Worm (Caenorhabditis elegans): ENCODE measurements around the gene C41A3.2.
A peak's percentile ranks its signal among the peaks of the same experiment; 100 is the strongest.

C41A3.2 gene

DNA sequence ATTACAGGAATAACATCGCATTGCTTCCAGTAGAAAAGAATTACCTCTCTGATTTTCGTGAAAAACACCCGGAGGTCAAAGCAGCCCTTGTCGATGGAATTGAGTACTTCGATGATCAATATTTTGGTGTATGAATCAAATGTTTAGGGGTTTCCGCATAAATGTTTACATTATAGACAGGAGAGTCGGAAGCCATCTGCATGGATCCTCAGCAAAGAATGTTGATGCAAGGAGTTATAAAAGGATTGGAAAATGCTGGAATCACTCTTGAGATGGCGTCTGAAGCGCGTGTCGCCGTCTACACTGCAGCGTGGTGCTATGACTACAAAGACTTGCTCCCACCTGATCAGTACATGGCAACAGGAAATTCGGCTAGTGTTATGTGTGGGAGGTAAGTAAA lies at the start of gene C41A3.2:
C41A3.2 (minus strand) TSS at position 101 of the 400 bp plus-strand sequence.
- TF ChIP-seq ceh-32 (tag; optimal IDR thresholded peaks at IDR 0.05; ENCODE audit: poor library complexity): no peak
- peak; percentile 20 for TF ChIP-seq aha-1 (tag)
- peak in 1 of 2 experiments; percentile 26 for TF ChIP-seq unc-62 (GFP tag; optimal IDR thresholded peaks at IDR 0.05 in 1 of 2)
- TF ChIP-seq unc-62 (tag; optimal IDR thresholded peaks at IDR 0.05): no peak

DNA sequence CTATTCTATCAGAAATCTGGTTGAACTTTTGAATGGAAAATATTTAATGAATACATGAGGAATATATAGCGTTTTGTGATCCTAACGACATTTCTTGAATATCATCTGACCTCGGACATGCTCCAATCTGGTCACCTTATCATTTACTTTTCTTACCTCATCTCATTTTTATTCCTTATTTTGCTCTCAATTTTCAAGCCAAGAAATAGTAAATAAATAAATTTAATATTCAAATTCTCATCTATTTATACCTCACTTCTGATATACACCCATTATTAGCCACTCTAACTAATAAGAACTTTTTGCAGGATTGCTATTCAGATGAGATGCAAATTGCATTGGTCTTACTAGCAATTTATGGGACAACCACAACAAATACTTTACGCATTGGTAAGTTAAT lies 46.8 kb upstream of the C41A3.2 start, which contains the start of gene ddr-1:
ddr-1 (plus strand) TSS at position 301 of the 400 bp plus-strand sequence.
- no peak for TF ChIP-seq ceh-28 (tag; optimal IDR thresholded peaks at IDR 0.05)
- no peak for TF ChIP-seq ceh-82 (tag; optimal IDR thresholded peaks at IDR 0.05)

DNA sequence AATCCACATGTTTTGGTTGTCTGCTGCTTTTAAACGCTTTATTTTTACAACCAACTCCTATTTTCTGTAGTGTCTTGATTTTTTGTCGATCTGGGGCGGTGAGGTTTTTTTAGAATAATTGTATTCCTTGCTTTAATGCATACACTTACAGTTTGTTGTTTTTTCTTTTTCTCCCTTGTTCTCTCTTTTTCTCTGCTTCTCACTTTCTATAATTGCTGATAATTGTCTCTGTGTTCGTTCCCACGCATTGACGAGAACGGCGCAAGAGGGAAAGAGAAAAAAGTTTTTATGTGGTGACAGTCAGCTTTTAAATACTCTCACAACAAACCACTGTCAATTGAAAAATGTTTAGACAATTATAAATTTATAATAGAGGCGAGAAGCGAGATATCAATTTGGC lies 44.6 kb upstream of the C41A3.2 start:
- TF ChIP-seq Y105C5A.15 (GFP tag; IDR thresholded peaks at IDR 0.05): no peak
- no peak for TF ChIP-seq nhr-48 (tag; optimal IDR thresholded peaks at IDR 0.05)
- no peak for TF ChIP-seq lin-1 (GFP tag; IDR thresholded peaks at IDR 0.05)
- TF ChIP-seq dve-1 (tag; optimal IDR thresholded peaks at IDR 0.05; ENCODE audit: insufficient read depth): peak; percentile 54
- no peak for TF ChIP-seq ama-1 (optimal IDR thresholded peaks at IDR 0.05)
- no peak for TF ChIP-seq skn-1 (tag; optimal IDR thresholded peaks at IDR 0.05)
- no peak for TF ChIP-seq zip-2 (tag; optimal IDR thresholded peaks at IDR 0.05)
- TF ChIP-seq zag-1 (tag; optimal IDR thresholded peaks at IDR 0.05): no peak
- no peak for TF ChIP-seq mxl-3 (GFP tag; optimal IDR thresholded peaks at IDR 0.05)
- TF ChIP-seq hif-1 (tag; optimal IDR thresholded peaks at IDR 0.05): no peak
- no peak for TF ChIP-seq mxl-2 (GFP tag; conservative IDR thresholded peaks at IDR 0.05)
- no peak for TF ChIP-seq set-16 (GFP tag; IDR thresholded peaks at IDR 0.05)
- no peak for TF ChIP-seq unc-39 (tag; optimal IDR thresholded peaks at IDR 0.05)
- TF ChIP-seq spr-1 (tag; optimal IDR thresholded peaks at IDR 0.05): no peak
- TF ChIP-seq Y48G9A.11 (GFP tag; IDR thresholded peaks at IDR 0.05): no peak
- peak in 1 of 2 experiments; percentile 45 for TF ChIP-seq unc-62 (GFP tag; optimal IDR thresholded peaks at IDR 0.05 in 1 of 2)
- TF ChIP-seq unc-62 (tag; optimal IDR thresholded peaks at IDR 0.05): no peak
- no peak for TF ChIP-seq hmg-1.1 (GFP tag; IDR thresholded peaks at IDR 0.05)
- no peak for TF ChIP-seq tra-1 (GFP tag; IDR thresholded peaks at IDR 0.05)
- TF ChIP-seq nhr-76 (tag; optimal IDR thresholded peaks at IDR 0.05): no peak
- no peak for TF ChIP-seq mep-1 (tag; optimal IDR thresholded peaks at IDR 0.05)
- TF ChIP-seq duxl-1 (tag; optimal IDR thresholded peaks at IDR 0.05; ENCODE audit: poor library complexity): no peak
- TF ChIP-seq aly-2 (tag; optimal IDR thresholded peaks at IDR 0.05): no peak
- TF ChIP-seq daf-16 (GFP tag; optimal IDR thresholded peaks at IDR 0.05): no peak
- peak; percentile 30 for TF ChIP-seq daf-16 (tag; optimal IDR thresholded peaks at IDR 0.05)
- no peak for TF ChIP-seq R02D3.7 (tag; optimal IDR thresholded peaks at IDR 0.05)
- no peak for TF ChIP-seq lin-29 (GFP tag; IDR thresholded peaks at IDR 0.05)
- no peak for TF ChIP-seq ceh-82 (tag; optimal IDR thresholded peaks at IDR 0.05)
- TF ChIP-seq nhr-77 (tag; optimal IDR thresholded peaks at IDR 0.05): no peak
- no peak for TF ChIP-seq F26F4.8 (GFP tag; conservative IDR thresholded peaks at IDR 0.05)
- TF ChIP-seq ceh-32 (tag; optimal IDR thresholded peaks at IDR 0.05; ENCODE audit: poor library complexity): no peak
- no peak for TF ChIP-seq daf-12 (tag; optimal IDR thresholded peaks at IDR 0.05)
- TF ChIP-seq nhr-10 (tag; optimal IDR thresholded peaks at IDR 0.05): no peak
- no peak for TF ChIP-seq nhr-6 (tag; optimal IDR thresholded peaks at IDR 0.05)
- no peak for TF ChIP-seq lim-7 (GFP tag; IDR thresholded peaks at IDR 0.05)
- no peak for TF ChIP-seq dmd-9 (GFP tag; IDR thresholded peaks at IDR 0.05)
- TF ChIP-seq ceh-20 (GFP tag; IDR thresholded peaks at IDR 0.05): no peak
- TF ChIP-seq daf-19 (GFP tag; conservative IDR thresholded peaks at IDR 0.05): no peak
- TF ChIP-seq F44E2.7 (GFP tag; IDR thresholded peaks at IDR 0.05): no peak
- TF ChIP-seq fkh-10 (GFP tag; optimal IDR thresholded peaks at IDR 0.05): no peak
- TF ChIP-seq arid-1 (GFP tag; conservative IDR thresholded peaks at IDR 0.05): no peak
- no peak for TF ChIP-seq mdl-1 (tag; optimal IDR thresholded peaks at IDR 0.05)
- TF ChIP-seq zip-11 (GFP tag; IDR thresholded peaks at IDR 0.05): no peak
- no peak for TF ChIP-seq egl-43 (GFP tag; IDR thresholded peaks at IDR 0.05)
- TF ChIP-seq hlh-11 (tag; optimal IDR thresholded peaks at IDR 0.05): peak; percentile 2
- no peak for TF ChIP-seq Y5F2A.4 (GFP tag; optimal IDR thresholded peaks at IDR 0.05)
- TF ChIP-seq aha-1 (tag): peak; percentile 58

All from whole organism, L4 larva.